Worm (Caenorhabditis elegans) whole organism, midembryonic: ENCODE measurements around the gene F59H6.14.

Experiments used
- T22C8.4 ChIP-seq: fragments of 200-800 bp; sonication (Bioruptor generic); IDR thresholded peaks from 2 replicates; pipeline ENCODE4 v1.3.6; 2022; ENCODE audit warnings: missing genetic modification characterization, missing compliant biosample characterization
- cog-1 ChIP-seq: sonication (generic microtip); optimal IDR thresholded peaks from 2 replicates; lab custom pipeline; 2016; ENCODE audit warnings: missing genetic modification characterization, missing compliant biosample characterization
- flt-1 ChIP-seq: fragments of 200-800 bp; sonication (Bioruptor generic); IDR thresholded peaks from 2 replicates; pipeline ENCODE4 v1.3.6; 2022; ENCODE audit warnings: missing genetic modification characterization, missing compliant biosample characterization
- klf-2 ChIP-seq: fragments of 200-800 bp; sonication (Bioruptor generic); conservative IDR thresholded peaks from 2 replicates; pipeline ENCODE4 v1.3.6; 2022; ENCODE audit warnings: missing genetic modification reagents, missing genetic modification characterization, missing compliant biosample characterization
- med-1 ChIP-seq: sonication (generic microtip); optimal IDR thresholded peaks from 2 replicates; lab custom pipeline; 2017; ENCODE audit warnings: missing genetic modification characterization, mild to moderate bottlenecking, missing compliant biosample characterization, antibody characterized with exemption, missing genetic modification reagents; ENCODE audit not compliant: insufficient read depth
- ref-1 ChIP-seq: fragments of 200-800 bp; sonication (Bioruptor generic); conservative IDR thresholded peaks from 2 replicates; pipeline ENCODE4 v1.3.6; 2022; ENCODE audit warnings: missing genetic modification reagents, missing genetic modification characterization, missing compliant biosample characterization
- tab-1 ChIP-seq: fragments of 200-800 bp; sonication (Bioruptor generic); IDR thresholded peaks from 2 replicates; pipeline ENCODE4 v1.3.6; 2022; ENCODE audit warnings: missing genetic modification characterization, missing compliant biosample characterization
- ztf-23 ChIP-seq: fragments of 200-800 bp; sonication (Bioruptor generic); IDR thresholded peaks from 2 replicates; pipeline ENCODE4 v1.3.6; 2022; ENCODE audit warnings: missing genetic modification reagents, missing genetic modification characterization, missing compliant biosample characterization
- ztf-29 ChIP-seq: fragments of 200-800 bp; sonication (Bioruptor generic); IDR thresholded peaks from 2 replicates; pipeline ENCODE4 v1.3.6; 2022; ENCODE audit warnings: missing genetic modification reagents, missing genetic modification characterization, missing compliant biosample characterization

The F59H6.14 gene

ce11 chrII:2080425-2080824 is 47.0 kb downstream of the F59H6.14 start, which contains the start of gene F07E5.9:
Gene F07E5.9, minus strand, starts transcription at chrII:2080525.
- no peak for TF ChIP-seq tab-1 (GFP tag; lab: Robert Waterston, UW)
- TF ChIP-seq cog-1 (tag; lab: Kevin White, UChicago) = no peak

DNA sequence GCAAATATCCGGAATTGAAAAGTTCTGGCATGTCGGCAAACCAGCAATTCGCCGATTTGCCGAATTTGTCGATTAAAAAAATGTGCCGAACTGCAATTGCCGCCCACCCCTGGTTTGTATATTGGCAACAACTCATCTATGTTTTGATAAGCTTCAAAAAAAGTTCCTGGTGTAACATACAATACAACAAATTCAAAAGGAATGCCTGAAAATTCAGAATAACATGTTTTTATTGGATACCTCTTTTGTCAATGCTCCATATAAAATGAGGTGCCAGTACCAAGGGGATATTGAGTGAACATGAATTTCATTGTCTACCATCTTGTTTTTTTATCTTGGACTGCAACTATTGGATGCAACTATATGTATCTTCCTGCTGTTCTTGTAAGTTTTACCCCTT is 47.9 kb downstream of the F59H6.14 start, which contains the start of gene T16A1.4:
Gene T16A1.4 (plus strand): TSS at position 301 of the 400 bp plus-strand sequence.
- TF ChIP-seq ztf-29 (GFP tag; lab: Robert Waterston, UW) = no peak
- no peak for TF ChIP-seq cog-1 (tag; lab: Kevin White, UChicago)
- no peak for TF ChIP-seq med-1
- no peak for TF ChIP-seq flt-1 (GFP tag; lab: Robert Waterston, UW)
- TF ChIP-seq ref-1 (GFP tag; lab: Robert Waterston, UW) = no peak
- no peak for TF ChIP-seq klf-2 (GFP tag; lab: Robert Waterston, UW)
- no peak for TF ChIP-seq tab-1 (GFP tag; lab: Robert Waterston, UW)

- TF ChIP-seq T22C8.4 (no peak), ztf-23 (GFP tag; lab: Robert Waterston, UW) (no peak), klf-2 (GFP tag; lab: Robert Waterston, UW) (no peak), med-1 (no peak), cog-1 (tag; lab: Kevin White, UChicago) (no peak), flt-1 (GFP tag; lab: Robert Waterston, UW) (no peak), ref-1 (GFP tag; lab: Robert Waterston, UW) (no peak), ztf-29 (GFP tag; lab: Robert Waterston, UW) (no peak), tab-1 (GFP tag; lab: Robert Waterston, UW) (no peak)
Measured at ce11 chrII:2083726-2084179, 50.4 kb downstream of the F59H6.14 start, which contains the start of the genes T16A1.5 and fbxc-49. Gene T16A1.5, minus strand, starts transcription at chrII:2083826. Gene fbxc-49, plus strand, starts transcription at chrII:2084129.
